Worm (Caenorhabditis elegans): ENCODE data around the gene srt-33.

srt-33 gene

DNA sequence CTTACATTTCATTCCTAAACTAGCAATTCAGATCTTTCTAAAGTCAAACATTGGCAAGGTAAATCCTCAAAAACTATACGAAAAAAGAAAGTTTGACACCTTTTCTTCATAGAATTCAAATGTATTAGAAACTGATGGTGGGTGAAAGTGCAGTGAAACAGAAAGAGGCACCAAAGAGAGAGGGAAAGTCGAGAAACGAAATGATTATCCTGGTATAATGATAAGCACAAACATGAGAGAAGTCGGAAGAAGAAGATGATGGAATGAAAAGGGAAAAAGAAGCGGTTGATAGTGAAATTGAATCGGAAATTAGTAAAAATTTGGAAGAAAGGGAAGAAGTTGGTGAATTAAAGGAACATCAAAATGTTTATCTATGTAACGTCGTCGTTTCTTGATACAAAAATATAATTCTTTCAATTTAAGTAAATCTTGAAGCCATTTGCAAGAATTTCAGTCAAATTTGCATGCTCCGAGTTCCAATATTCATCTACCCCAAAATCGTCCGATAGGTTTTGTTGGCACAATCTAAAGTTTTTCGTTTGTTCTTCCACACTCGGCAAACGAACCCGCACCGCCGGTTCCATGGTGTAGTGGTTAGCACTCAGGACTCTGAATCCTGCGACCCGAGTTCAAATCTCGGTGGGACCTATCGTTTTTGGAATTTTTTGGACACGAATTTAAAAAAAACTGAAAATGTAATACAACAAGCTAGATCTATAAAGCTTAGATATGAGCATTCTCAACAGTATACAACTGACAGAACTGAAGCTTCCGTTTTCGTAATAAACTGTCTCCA, 48.7 kb downstream of the srt-33 start:
- TF ChIP-seq ceh-44 (GFP tag; IDR thresholded peaks at IDR 0.05) (0 out of 2 replicates have a peak, but pooled peaks have one; percentile 74), F10B5.3 (tag; optimal IDR thresholded peaks at IDR 0.05) (no peak), aha-1 (tag) (peak; percentile 46), F37D6.2 (tag; optimal IDR thresholded peaks at IDR 0.05) (no peak), lim-7 (GFP tag; IDR thresholded peaks at IDR 0.05) (peak; percentile 68; the same call in 1 of the 2 replicates), F49E8.2 (tag; optimal IDR thresholded peaks at IDR 0.05; ENCODE audit: borderline replicate concordance) (no peak), lin-38 (GFP tag; IDR thresholded peaks at IDR 0.05) (0 out of 2 replicates have a peak, but pooled peaks have one; percentile 18), ceh-28 (tag; optimal IDR thresholded peaks at IDR 0.05) (no peak), ctbp-1 (GFP tag; IDR thresholded peaks at IDR 0.05) (0 out of 2 replicates have a peak, but pooled peaks have one; percentile 31), nhr-10 (tag; optimal IDR thresholded peaks at IDR 0.05) (no peak), nhr-42 (GFP tag; IDR thresholded peaks at IDR 0.05) (no peak), pha-4 (GFP tag; IDR thresholded peaks at IDR 0.05) (peak; percentile 54; the same call in 1 of the 2 replicates), pha-4 (tag; optimal IDR thresholded peaks at IDR 0.05) (no peak), dmd-6 (GFP tag; IDR thresholded peaks at IDR 0.05) (0 out of 2 replicates have a peak, but pooled peaks have one; percentile 22), fkh-10 (GFP tag; optimal IDR thresholded peaks at IDR 0.05) (no peak), snpc-4 (tag; optimal IDR thresholded peaks at IDR 0.05) (no peak), vab-7 (GFP tag; IDR thresholded peaks at IDR 0.05) (0 out of 2 replicates have a peak, but pooled peaks have one; percentile 59)
